Worm (Caenorhabditis elegans) whole organism, midembryonic: Measurements from ENCODE around the gene F16G10.1.

ENCODE experiments used
- T22C8.4 ChIP-seq: fragments of 200-800 bp; sonication (Bioruptor generic); IDR thresholded peaks from 2 replicates; pipeline ENCODE4 v1.3.6; 2022; ENCODE audit warnings: missing genetic modification characterization, missing compliant biosample characterization
- cog-1 ChIP-seq: sonication (generic microtip); optimal IDR thresholded peaks from 2 replicates; lab custom pipeline; 2016; ENCODE audit warnings: missing genetic modification characterization, missing compliant biosample characterization
- flt-1 ChIP-seq: fragments of 200-800 bp; sonication (Bioruptor generic); IDR thresholded peaks from 2 replicates; pipeline ENCODE4 v1.3.6; 2022; ENCODE audit warnings: missing genetic modification characterization, missing compliant biosample characterization
- klf-2 ChIP-seq: fragments of 200-800 bp; sonication (Bioruptor generic); conservative IDR thresholded peaks from 2 replicates; pipeline ENCODE4 v1.3.6; 2022; ENCODE audit warnings: missing genetic modification reagents, missing genetic modification characterization, missing compliant biosample characterization
- med-1 ChIP-seq: sonication (generic microtip); optimal IDR thresholded peaks from 2 replicates; lab custom pipeline; 2017; ENCODE audit warnings: missing genetic modification characterization, mild to moderate bottlenecking, missing compliant biosample characterization, antibody characterized with exemption, missing genetic modification reagents; ENCODE audit not compliant: insufficient read depth
- ref-1 ChIP-seq: fragments of 200-800 bp; sonication (Bioruptor generic); conservative IDR thresholded peaks from 2 replicates; pipeline ENCODE4 v1.3.6; 2022; ENCODE audit warnings: missing genetic modification reagents, missing genetic modification characterization, missing compliant biosample characterization
- tab-1 ChIP-seq: fragments of 200-800 bp; sonication (Bioruptor generic); IDR thresholded peaks from 2 replicates; pipeline ENCODE4 v1.3.6; 2022; ENCODE audit warnings: missing genetic modification characterization, missing compliant biosample characterization
- ztf-23 ChIP-seq: fragments of 200-800 bp; sonication (Bioruptor generic); IDR thresholded peaks from 2 replicates; pipeline ENCODE4 v1.3.6; 2022; ENCODE audit warnings: missing genetic modification reagents, missing genetic modification characterization, missing compliant biosample characterization
- ztf-29 ChIP-seq: fragments of 200-800 bp; sonication (Bioruptor generic); IDR thresholded peaks from 2 replicates; pipeline ENCODE4 v1.3.6; 2022; ENCODE audit warnings: missing genetic modification reagents, missing genetic modification characterization, missing compliant biosample characterization

F16G10.1 gene

DNA sequence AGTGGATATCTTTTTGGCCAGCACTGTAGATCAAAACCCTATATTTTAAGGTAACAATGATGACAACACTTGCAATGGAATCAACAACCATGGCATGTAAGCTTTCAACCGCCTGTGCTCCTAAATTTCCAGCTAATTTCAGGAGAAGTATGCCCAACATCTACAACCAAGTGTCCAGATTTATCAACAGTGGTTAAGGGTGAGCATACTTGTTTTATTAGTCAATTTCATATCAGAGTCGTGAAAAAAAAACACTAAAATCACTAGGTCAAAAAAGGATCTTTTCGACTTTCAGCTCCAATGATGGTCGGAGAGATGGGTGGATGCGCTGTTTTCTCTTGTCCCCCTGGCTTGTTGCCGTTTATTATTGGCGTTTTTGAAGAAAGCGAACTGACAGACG lies at the start of gene F16G10.1:
F16G10.1 (plus strand) TSS at position 301 of the 400 bp plus-strand sequence.
- TF ChIP-seq flt-1 (GFP tag; lab: Robert Waterston, UW) (no peak), cog-1 (no peak), ztf-29 (no peak), med-1 (GFP tag; lab: Kevin White, UChicago) (no peak), ztf-23 (GFP tag; lab: Robert Waterston, UW) (no peak), klf-2 (GFP tag; lab: Robert Waterston, UW) (no peak), T22C8.4 (no peak), tab-1 (no peak), ref-1 (GFP tag; lab: Robert Waterston, UW) (no peak)

DNA sequence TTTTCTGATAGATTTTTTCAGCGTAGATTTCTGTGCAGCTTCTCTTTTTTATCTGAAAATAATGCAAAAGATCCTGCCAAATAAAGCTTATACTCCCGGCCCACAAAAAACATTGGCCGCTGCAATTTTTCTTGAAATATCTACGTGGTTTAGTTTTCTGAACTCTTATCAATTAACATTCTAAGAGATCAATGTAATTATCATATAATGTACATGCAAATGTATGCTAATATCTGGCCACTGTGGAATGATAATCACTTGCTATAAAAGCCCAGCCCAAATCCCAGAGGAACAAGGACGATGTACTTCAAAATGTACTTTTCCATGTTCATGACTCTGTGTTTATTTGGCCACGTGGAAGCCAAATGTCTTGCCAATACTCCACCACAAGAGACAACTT lies 49.6 kb upstream of the F16G10.1 start, which contains the start of gene F43C11.2:
F43C11.2 (plus strand) TSS at position 301 of the 400 bp plus-strand sequence.
- TF ChIP-seq cog-1 (no peak), tab-1 (no peak), klf-2 (GFP tag; lab: Robert Waterston, UW) (no peak), ref-1 (GFP tag; lab: Robert Waterston, UW) (no peak)

- no peak for TF ChIP-seq ref-1 (GFP tag; lab: Robert Waterston, UW)
- no peak for TF ChIP-seq cog-1
- TF ChIP-seq ztf-29 = no peak
- no peak for TF ChIP-seq flt-1 (GFP tag; lab: Robert Waterston, UW)
- TF ChIP-seq ztf-23 (GFP tag; lab: Robert Waterston, UW) = no peak
These were observed 47.3 kb upstream of the F16G10.1 start, which contains the start of gene F43C11.1 for ce11 chrII:2356795-2357194. TSS of gene F43C11.1 (plus strand) at chrII:2357095.

ce11 chrII:2359965-2360364 lies 44.1 kb upstream of the F16G10.1 start, which contains the start of gene F43C11.16:
TSS of gene F43C11.16 (minus strand) at chrII:2360065.
- TF ChIP-seq ref-1 (GFP tag; lab: Robert Waterston, UW) = no peak
- TF ChIP-seq klf-2 (GFP tag; lab: Robert Waterston, UW) = no peak
- no peak for TF ChIP-seq flt-1 (GFP tag; lab: Robert Waterston, UW)
- TF ChIP-seq T22C8.4 = no peak
- TF ChIP-seq cog-1 = no peak
- no peak for TF ChIP-seq ztf-23 (GFP tag; lab: Robert Waterston, UW)
- TF ChIP-seq ztf-29 = no peak
- TF ChIP-seq tab-1 = no peak
- TF ChIP-seq med-1 (GFP tag; lab: Kevin White, UChicago) = no peak

- TF ChIP-seq T22C8.4 = no peak
- TF ChIP-seq flt-1 (GFP tag; lab: Robert Waterston, UW) = no peak
- no peak for TF ChIP-seq cog-1
- TF ChIP-seq tab-1 = no peak
These were observed 40.4 kb upstream of the F16G10.1 start, which contains the start of gene F43C11.11 for ce11 chrII:2363673-2364072. TSS of gene F43C11.11 (minus strand) at chrII:2363773.

ce11 chrII:2366623-2367365 lies 37.3 kb upstream of the F16G10.1 start, which contains the start of the genes F43C11.12 and F16G10.5:
TSS of gene F43C11.12 (minus strand) at chrII:2366723.
TSS of gene F16G10.5 (plus strand) at chrII:2367315.
- TF ChIP-seq ref-1 (GFP tag; lab: Robert Waterston, UW) = no peak

DNA sequence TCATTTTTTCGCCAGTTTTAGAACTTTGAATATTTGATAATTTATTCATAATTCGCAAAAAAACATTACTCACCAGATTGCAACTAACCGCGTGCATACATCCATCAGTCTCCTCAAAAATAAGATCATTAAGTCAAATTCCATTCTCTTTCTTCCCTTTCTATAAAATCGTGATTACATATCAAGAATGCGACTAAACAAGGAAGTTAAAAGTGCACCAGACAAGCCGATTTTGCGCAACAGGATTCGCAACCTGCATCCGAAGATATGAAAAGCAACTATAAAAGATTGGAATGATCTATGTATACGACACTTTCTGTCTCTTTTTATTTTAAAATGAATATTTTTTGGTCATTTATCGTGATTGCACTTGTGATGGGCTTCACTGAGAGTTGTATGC lies 35.1 kb upstream of the F16G10.1 start, which contains the start of gene hpo-25:
hpo-25 (plus strand) TSS at position 301 of the 400 bp plus-strand sequence.
- no peak for TF ChIP-seq ztf-29
- no peak for TF ChIP-seq med-1 (GFP tag; lab: Kevin White, UChicago)
- no peak for TF ChIP-seq flt-1 (GFP tag; lab: Robert Waterston, UW)
- TF ChIP-seq cog-1 = no peak
- TF ChIP-seq ref-1 (GFP tag; lab: Robert Waterston, UW) = no peak
- TF ChIP-seq T22C8.4 = no peak
- TF ChIP-seq tab-1 = no peak
- no peak for TF ChIP-seq ztf-23 (GFP tag; lab: Robert Waterston, UW)
- no peak for TF ChIP-seq klf-2 (GFP tag; lab: Robert Waterston, UW)

ce11 chrII:2372090-2372489 lies 32.0 kb upstream of the F16G10.1 start, which contains the start of gene F16G10.3:
TSS of gene F16G10.3 (plus strand) at chrII:2372390.
- no peak for TF ChIP-seq ztf-29

ce11 chrII:2374973-2375372 lies 29.1 kb upstream of the F16G10.1 start, which contains the start of gene F16G10.2:
TSS of gene F16G10.2 (plus strand) at chrII:2375273.
- TF ChIP-seq ztf-23 (GFP tag; lab: Robert Waterston, UW) = no peak
- TF ChIP-seq med-1 (GFP tag; lab: Kevin White, UChicago) = no peak
- TF ChIP-seq ztf-29 = no peak
- TF ChIP-seq flt-1 (GFP tag; lab: Robert Waterston, UW) = no peak
- no peak for TF ChIP-seq tab-1
- TF ChIP-seq cog-1 = no peak
- no peak for TF ChIP-seq klf-2 (GFP tag; lab: Robert Waterston, UW)
- no peak for TF ChIP-seq T22C8.4
- TF ChIP-seq ref-1 (GFP tag; lab: Robert Waterston, UW) = no peak

- no peak for TF ChIP-seq klf-2 (GFP tag; lab: Robert Waterston, UW)
- no peak for TF ChIP-seq flt-1 (GFP tag; lab: Robert Waterston, UW)
- no peak for TF ChIP-seq ztf-23 (GFP tag; lab: Robert Waterston, UW)
- TF ChIP-seq med-1 (GFP tag; lab: Kevin White, UChicago) = no peak
- TF ChIP-seq ztf-29 = no peak
- no peak for TF ChIP-seq cog-1
- TF ChIP-seq T22C8.4 = no peak
- TF ChIP-seq tab-1 = no peak
- TF ChIP-seq ref-1 (GFP tag; lab: Robert Waterston, UW) = no peak
These were observed 26.3 kb upstream of the F16G10.1 start, which contains the start of gene F16G10.6 for ce11 chrII:2377751-2378150. TSS of gene F16G10.6 (minus strand) at chrII:2377851.
